Worm (Caenorhabditis elegans) whole organism, L1 larva: ENCODE results near the gene F49F1.12.

Source experiments
- F16B12.6 ChIP-seq: fragments of 150-350 bp; optimal IDR thresholded peaks from 2 replicates; lab custom pipeline; 2014; ENCODE audit warnings: missing biosample characterization, missing genetic modification characterization
- alr-1 ChIP-seq: fragments of 200-800 bp; sonication (Bioruptor generic); optimal IDR thresholded peaks from 2 replicates; lab custom pipeline; 2018; ENCODE audit warnings: borderline replicate concordance, mild to moderate bottlenecking, missing genetic modification characterization, missing compliant biosample characterization
- aly-2 ChIP-seq: fragments of 150-350 bp; optimal IDR thresholded peaks from 2 replicates; lab custom pipeline; 2014; ENCODE audit warnings: missing biosample characterization, missing genetic modification characterization
- ama-1 ChIP-seq: fragments of 150-350 bp; optimal IDR thresholded peaks from 2 replicates; lab custom pipeline; 2014
- blmp-1 ChIP-seq: fragments of 150-350 bp; optimal IDR thresholded peaks from 2 replicates; lab custom pipeline; 2014; ENCODE audit warnings: missing biosample characterization, missing genetic modification characterization
- ceh-82 ChIP-seq, 3 experiments: fragments of 150-350 bp in 1 of 3; sonication (generic microtip) in 2 of 3; optimal IDR thresholded peaks; 2 replicates each; lab custom pipeline; 2014 to 2017; ENCODE audit warnings: missing biosample characterization in 3 of 3, missing genetic modification characterization in 3 of 3
- ceh-88 ChIP-seq: fragments of 200-800 bp; sonication (Bioruptor generic); IDR thresholded peaks from 2 replicates; pipeline ENCODE4 v1.3.6; 2022; ENCODE audit warnings: missing genetic modification characterization, missing compliant biosample characterization
- ceh-90 ChIP-seq: sonication (generic microtip); optimal IDR thresholded peaks from 2 replicates; lab custom pipeline; 2016; ENCODE audit warnings: missing genetic modification characterization, missing compliant biosample characterization
- egl-13 ChIP-seq: sonication (generic microtip); optimal IDR thresholded peaks from 2 replicates; lab custom pipeline; 2016; ENCODE audit warnings: missing genotype, missing genetic modification reagents, missing genetic modification characterization, missing compliant biosample characterization
- elt-2 ChIP-seq: sonication (generic microtip); optimal IDR thresholded peaks from 2 replicates; lab custom pipeline; 2016; ENCODE audit warnings: missing genetic modification characterization, mild to moderate bottlenecking, inconsistent platforms, missing compliant biosample characterization, missing genetic modification reagents
- elt-3 ChIP-seq, 6 experiments: fragments of 150-350 bp in 1 of 6; sonication (generic microtip); optimal IDR thresholded peaks; 2 replicates each; lab custom pipeline; 2017 to 2018; ENCODE audit warnings: missing biosample characterization in 6 of 6, missing genetic modification characterization in 6 of 6, inconsistent platforms in 1 of 6
- fkh-10 ChIP-seq: sonication (generic microtip); optimal IDR thresholded peaks from 2 replicates; lab custom pipeline; 2017; ENCODE audit warnings: missing biosample characterization, missing genetic modification reagents, missing genetic modification characterization
- fkh-4 ChIP-seq: sonication (generic microtip); optimal IDR thresholded peaks from 2 replicates; lab custom pipeline; 2016; ENCODE audit warnings: missing compliant biosample characterization, missing genetic modification characterization, borderline replicate concordance
- grh-1 ChIP-seq: fragments of 200-800 bp; sonication (Bioruptor generic); IDR thresholded peaks from 2 replicates; pipeline ENCODE4 v1.3.6; 2022; ENCODE audit warnings: missing genetic modification reagents, missing genetic modification characterization, missing compliant biosample characterization
- hlh-17 ChIP-seq: fragments of 200-800 bp; sonication (Bioruptor generic); optimal IDR thresholded peaks from 2 replicates; lab custom pipeline; 2018; ENCODE audit warnings: missing genetic modification characterization, mild to moderate bottlenecking, missing compliant biosample characterization, moderate library complexity, borderline replicate concordance
- hlh-4 ChIP-seq: sonication (generic microtip); optimal IDR thresholded peaks from 2 replicates; lab custom pipeline; 2016; ENCODE audit warnings: mild to moderate bottlenecking, missing genetic modification characterization, missing compliant biosample characterization
- hpl-2 ChIP-seq: fragments of 150-350 bp; optimal IDR thresholded peaks from 2 replicates; lab custom pipeline; 2014; ENCODE audit warnings: missing biosample characterization, missing genetic modification reagents, missing genetic modification characterization
- lin-13 ChIP-seq: fragments of 150-350 bp; optimal IDR thresholded peaks from 2 replicates; lab custom pipeline; 2014; ENCODE audit warnings: missing biosample characterization, missing genetic modification reagents, missing genetic modification characterization
- lir-3 ChIP-seq: sonication (generic microtip); optimal IDR thresholded peaks from 2 replicates; lab custom pipeline; 2016; ENCODE audit warnings: mild to moderate bottlenecking, missing genetic modification characterization, moderate library complexity, missing compliant biosample characterization; ENCODE audit not compliant: poor library complexity
- lsy-2 ChIP-seq, 2 experiments: fragments of 150-350 bp; optimal IDR thresholded peaks; 2 replicates each; lab custom pipeline; 2014; ENCODE audit warnings: missing biosample characterization in 2 of 2, missing genetic modification characterization in 2 of 2
- nhr-19 ChIP-seq: fragments of 200-800 bp; sonication (Bioruptor generic); conservative IDR thresholded peaks from 2 replicates; pipeline ENCODE4 v1.3.6; 2022; ENCODE audit warnings: missing genetic modification characterization, missing compliant biosample characterization
- nhr-20 ChIP-seq: sonication (generic microtip); optimal IDR thresholded peaks from 2 replicates; lab custom pipeline; 2016; ENCODE audit warnings: mild to moderate bottlenecking, missing genetic modification characterization, missing compliant biosample characterization
- nhr-47 ChIP-seq: sonication (generic microtip); optimal IDR thresholded peaks from 2 replicates; lab custom pipeline; 2016; ENCODE audit warnings: mild to moderate bottlenecking, missing genetic modification characterization, moderate library complexity, missing compliant biosample characterization
- nhr-76 ChIP-seq: sonication (generic microtip); optimal IDR thresholded peaks from 2 replicates; lab custom pipeline; 2017; ENCODE audit warnings: missing biosample characterization, missing genetic modification characterization
- pax-3 ChIP-seq: fragments of 200-800 bp; sonication (Bioruptor generic); optimal IDR thresholded peaks from 2 replicates; lab custom pipeline; 2018; ENCODE audit warnings: mild to moderate bottlenecking, missing genetic modification characterization, moderate library complexity, missing compliant biosample characterization
- pqm-1 ChIP-seq: sonication (generic microtip); optimal IDR thresholded peaks from 3 replicates; lab custom pipeline; 2017; ENCODE audit warnings: missing biosample characterization, missing genetic modification characterization
- rnt-1 ChIP-seq: sonication (generic microtip); optimal IDR thresholded peaks from 2 replicates; lab custom pipeline; 2016; ENCODE audit warnings: mild to moderate bottlenecking, missing genetic modification characterization, moderate library complexity, missing compliant biosample characterization
- swsn-7 ChIP-seq: sonication (generic microtip); optimal IDR thresholded peaks from 2 replicates; lab custom pipeline; 2016; ENCODE audit warnings: missing genetic modification characterization, missing compliant biosample characterization
- tbx-2 ChIP-seq: sonication (generic microtip); optimal IDR thresholded peaks from 2 replicates; lab custom pipeline; 2016; ENCODE audit warnings: missing genetic modification characterization, missing compliant biosample characterization
- unc-98 ChIP-seq: fragments of 200-800 bp; sonication (Bioruptor generic); IDR thresholded peaks from 2 replicates; pipeline ENCODE4 v1.3.6; 2022; ENCODE audit warnings: missing genetic modification characterization, missing compliant biosample characterization
- vab-15 ChIP-seq: sonication (generic microtip); optimal IDR thresholded peaks from 2 replicates; lab custom pipeline; 2017; ENCODE audit warnings: missing genotype, mild to moderate bottlenecking, missing genetic modification characterization, missing compliant biosample characterization
- xbp-1 ChIP-seq: sonication (generic microtip); optimal IDR thresholded peaks from 2 replicates; lab custom pipeline; 2016; ENCODE audit warnings: missing genetic modification characterization, missing compliant biosample characterization
- zag-1 ChIP-seq: fragments of 150-350 bp; optimal IDR thresholded peaks from 2 replicates; lab custom pipeline; 2014; ENCODE audit warnings: missing biosample characterization, missing genetic modification characterization

Gene F49F1.12

DNA sequence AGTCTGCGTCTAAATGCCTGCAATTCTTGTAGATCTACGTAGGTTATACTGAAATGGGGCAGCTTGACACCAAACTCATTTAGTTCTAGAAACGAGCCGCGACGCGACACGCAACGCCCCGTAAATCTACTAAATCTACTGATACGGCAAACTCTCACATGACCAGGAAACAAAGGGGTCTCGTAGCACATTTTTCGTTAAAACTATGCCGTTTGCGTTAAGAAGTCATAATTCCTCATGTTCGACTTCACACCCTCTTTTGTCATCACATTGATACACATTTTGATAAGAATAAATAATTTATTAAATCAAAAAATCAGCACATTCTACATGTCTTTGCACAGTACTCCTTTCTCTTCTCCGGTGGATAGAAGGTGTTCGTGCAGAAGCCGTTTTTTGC lies 21.8 kb downstream of the F49F1.12 start:
- TF ChIP-seq nhr-76 (tag; lab: Kevin White, UChicago) (no peak), blmp-1 (tag; lab: Kevin White, UChicago) (no peak), elt-2 (peak; percentile 79), lin-13 (GFP tag; lab: Kevin White, UChicago) (no peak)

DNA sequence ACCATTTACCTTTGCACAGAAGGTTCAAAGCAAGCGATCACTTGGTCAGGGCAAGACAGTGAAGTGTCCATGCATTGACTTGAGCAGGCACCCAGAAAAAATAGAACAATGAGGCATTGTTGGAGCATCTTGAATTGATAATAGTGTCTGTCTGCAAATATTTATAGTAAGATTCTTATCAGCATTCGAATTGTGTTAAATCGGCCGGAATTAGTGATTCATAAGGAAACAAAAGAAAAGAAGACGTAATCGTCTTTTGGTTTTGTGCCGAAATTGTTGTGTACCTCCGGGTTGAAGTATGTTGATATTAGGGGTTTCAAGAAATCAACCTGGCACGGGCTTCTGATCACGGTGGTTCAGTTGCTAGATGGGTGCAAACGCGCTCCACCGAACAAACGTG lies 22.6 kb downstream of the F49F1.12 start, which contains the start of gene F49F1.5:
TSS of gene F49F1.5 (minus strand) at position 153 of the 400 bp plus-strand sequence.
- TF ChIP-seq lir-3 (tag; lab: Kevin White, UChicago) (no peak), elt-2 (peak; percentile 69), alr-1 (no peak)

DNA sequence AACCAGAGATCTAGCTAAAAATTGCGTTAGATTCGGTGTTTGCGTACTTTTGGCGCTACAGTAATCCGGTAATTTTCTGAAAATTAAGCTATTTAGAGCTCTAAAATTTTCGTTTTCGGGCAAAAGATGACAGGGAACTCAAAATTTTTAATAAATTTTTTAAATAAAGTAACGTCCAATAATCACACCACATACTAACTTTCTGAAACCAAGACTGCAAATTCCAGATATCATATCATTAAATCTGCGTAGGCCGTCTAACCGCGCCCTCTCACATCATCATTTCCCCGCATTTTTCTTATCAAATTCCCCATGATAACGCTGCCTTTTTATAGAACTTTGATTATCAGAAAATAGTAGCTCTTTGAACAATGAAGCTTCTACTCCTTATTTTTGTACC lies 25.5 kb downstream of the F49F1.12 start, which contains the start of gene drd-50:
TSS of gene drd-50 (plus strand) at position 301 of the 400 bp plus-strand sequence.
- peak; percentile 38 for TF ChIP-seq elt-2
- no peak for TF ChIP-seq pax-3
- TF ChIP-seq, all 84 proteins: peak for 1

DNA sequence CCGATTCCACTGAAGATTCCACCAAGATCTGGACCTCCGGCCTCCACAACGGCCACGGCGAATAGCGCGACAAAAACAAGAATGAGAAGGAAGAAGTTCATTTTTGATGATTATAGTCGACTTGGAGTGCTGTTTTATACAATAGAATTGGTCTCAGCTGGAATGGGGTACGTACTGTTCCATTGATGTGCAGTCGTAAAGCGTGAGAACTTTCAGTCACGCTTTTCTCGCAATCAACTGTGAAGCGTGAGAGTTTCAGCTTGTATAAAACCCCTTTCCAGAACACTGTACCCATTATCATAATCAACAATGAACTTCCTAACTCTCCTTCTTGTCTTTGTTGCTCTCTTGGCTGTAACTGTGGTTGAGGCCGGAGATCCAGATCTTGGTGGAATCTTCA lies 27.3 kb downstream of the F49F1.12 start, which contains the start of the genes F49F1.4 and F49F1.2:
TSS of gene F49F1.4 (minus strand) at position 101 of the 400 bp plus-strand sequence.
TSS of gene F49F1.2 (plus strand) at position 310 of the 400 bp plus-strand sequence.
- TF ChIP-seq ceh-88 (no peak), hpl-2 (GFP tag; lab: Kevin White, UChicago) (no peak), nhr-47 (no peak), nhr-76 (tag; lab: Kevin White, UChicago) (no peak), unc-98 (GFP tag; lab: Robert Waterston, UW) (no peak), egl-13 (no peak), ceh-90 (no peak), xbp-1 (tag; lab: Kevin White, UChicago) (no peak), pax-3 (no peak), blmp-1 (tag; lab: Kevin White, UChicago) (no peak)

DNA sequence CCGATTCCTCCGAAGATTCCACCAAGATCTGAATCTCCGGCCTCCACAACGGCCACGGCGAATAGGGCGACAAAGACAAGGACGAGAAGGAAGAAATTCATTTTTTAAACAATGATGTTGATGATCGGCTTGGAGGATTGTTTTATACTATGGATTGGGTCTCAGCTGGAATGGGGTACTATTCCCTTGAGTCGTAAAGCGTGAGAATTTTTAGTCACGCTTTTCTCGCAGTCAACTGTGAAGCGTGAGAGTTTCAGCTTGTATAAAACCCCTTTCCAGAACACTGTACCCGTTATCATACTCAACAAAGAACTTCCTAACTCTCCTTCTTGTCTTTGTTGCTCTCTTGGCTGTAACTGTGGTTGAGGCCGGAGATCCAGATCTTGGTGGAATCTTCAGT lies 28.4 kb downstream of the F49F1.12 start, which contains the start of gene F49F1.15:
TSS of gene F49F1.15 (minus strand) at position 101 of the 400 bp plus-strand sequence.
- no peak for TF ChIP-seq aly-2 (tag; lab: Kevin White, UChicago)
- TF ChIP-seq grh-1 (GFP tag; lab: Robert Waterston, UW), result no peak
- no peak for TF ChIP-seq pax-3
- no peak for TF ChIP-seq hlh-4 (tag; lab: Kevin White, UChicago)
- TF ChIP-seq swsn-7 (tag; lab: Kevin White, UChicago), result no peak
- TF ChIP-seq nhr-76 (tag; lab: Kevin White, UChicago), result no peak

DNA sequence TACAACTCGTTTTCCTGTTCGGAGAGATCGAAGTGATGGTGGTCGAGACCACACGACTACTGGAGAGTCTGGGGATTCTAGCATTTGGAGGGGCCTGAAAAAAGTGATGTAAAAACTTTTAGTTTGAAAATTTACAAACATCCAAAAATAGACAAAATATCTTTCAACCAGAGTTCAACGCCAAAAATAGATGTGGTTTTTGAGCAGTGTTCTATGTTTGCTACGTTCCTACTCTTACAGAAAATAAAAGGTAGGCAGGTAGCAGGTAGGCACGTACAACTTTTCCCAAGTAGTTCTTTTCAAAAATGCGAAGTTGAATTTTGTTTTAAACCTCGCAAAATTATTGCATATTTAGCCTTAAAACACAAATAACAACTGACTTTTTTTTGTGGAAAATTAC lies 30.5 kb downstream of the F49F1.12 start, which contains the start of gene F49F1.14:
TSS of gene F49F1.14 (minus strand) at position 101 of the 400 bp plus-strand sequence.
- TF ChIP-seq zag-1 (tag; lab: Kevin White, UChicago), result no peak
- TF ChIP-seq elt-3 (tag; optimal IDR thresholded peaks at IDR 0.05; lab: Kevin White, UChicago), result no peak
- TF ChIP-seq rnt-1 (tag; lab: Kevin White, UChicago), result no peak
- TF ChIP-seq F16B12.6 (tag; lab: Kevin White, UChicago), result no peak
- no peak for TF ChIP-seq nhr-19
- TF ChIP-seq ceh-82 (tag; optimal IDR thresholded peaks at IDR 0.05; lab: Kevin White, UChicago), result no peak
- TF ChIP-seq elt-2, result no peak
- no peak for TF ChIP-seq vab-15
- TF ChIP-seq nhr-20, result no peak
- TF ChIP-seq hlh-17 (GFP tag; lab: Kevin White, UChicago), result no peak

DNA sequence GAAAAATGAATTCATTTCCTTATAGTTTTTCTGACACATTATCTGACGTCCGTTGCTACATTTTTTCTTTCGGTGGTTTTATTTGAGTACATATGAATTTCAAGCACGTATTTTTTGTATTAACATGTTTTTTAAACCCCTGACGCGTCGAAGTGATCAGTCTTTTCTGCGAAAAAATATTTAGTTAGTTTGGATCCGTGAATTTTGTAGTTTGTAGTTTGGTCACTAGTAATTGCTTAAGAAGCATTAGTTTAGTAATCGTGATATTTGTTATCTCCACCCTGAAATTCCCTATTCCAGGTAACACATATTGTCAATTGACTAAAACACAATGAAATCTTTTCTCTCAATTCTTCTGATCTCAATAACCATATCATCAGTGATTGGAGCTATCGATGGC lies 34.1 kb downstream of the F49F1.12 start, which contains the start of gene C35B1.7:
TSS of gene C35B1.7 (plus strand) at position 301 of the 400 bp plus-strand sequence.
- TF ChIP-seq fkh-4 (tag; lab: Kevin White, UChicago) (no peak), fkh-10 (GFP tag; lab: Kevin White, UChicago) (no peak), ama-1 (lab: Kevin White, UChicago) (no peak), pqm-1 (tag; lab: Kevin White, UChicago) (no peak), hpl-2 (GFP tag; lab: Kevin White, UChicago) (no peak), lir-3 (tag; lab: Kevin White, UChicago) (no peak), lsy-2 (tag; optimal IDR thresholded peaks at IDR 0.05; lab: Kevin White, UChicago) (no peak), tbx-2 (tag; lab: Kevin White, UChicago) (no peak), nhr-20 (no peak), hlh-4 (tag; lab: Kevin White, UChicago) (no peak), nhr-19 (no peak)
